Fruit fly (Drosophila melanogaster): ENCODE results near the gene kst.

The kst gene

dm6 chr3L:3348956-3349824 is 12.5 kb downstream of the kst start (continued):
- TF ChIP-seq B-H2 (GFP tag; optimal IDR thresholded peaks at IDR 0.05) (no peak), zen2 (GFP tag; IDR thresholded peaks at IDR 0.05; ENCODE audit: partially characterized antibody) (no peak), CG12236 (GFP tag; optimal IDR thresholded peaks at IDR 0.05) (no peak), tx (GFP tag; optimal IDR thresholded peaks at IDR 0.05) (no peak), CG13287 (GFP tag; IDR thresholded peaks at IDR 0.05; ENCODE audit: partially characterized antibody) (no peak), exex (tag; optimal IDR thresholded peaks at IDR 0.05) (peak; percentile 94), prd (optimal IDR thresholded peaks at IDR 0.05) (no peak), prd (GFP tag; IDR thresholded peaks at IDR 0.05) (no peak), Nf-YB (GFP tag; optimal IDR thresholded peaks at IDR 0.05) (peak; percentile 61), sima (GFP tag; optimal IDR thresholded peaks at IDR 0.05) (no peak), mld (GFP tag; IDR thresholded peaks at IDR 0.05; ENCODE audit: partially characterized antibody) (no peak), NC2α (GFP tag; optimal IDR thresholded peaks at IDR 0.05) (no peak), Atf3 (GFP tag; optimal IDR thresholded peaks at IDR 0.05) (no peak), insv (GFP tag; optimal IDR thresholded peaks at IDR 0.05) (no peak), CG2712 (tag; optimal IDR thresholded peaks at IDR 0.05) (no peak), E2f2 (GFP tag; IDR thresholded peaks at IDR 0.05) (no peak), lab (GFP tag; optimal IDR thresholded peaks at IDR 0.05) (peak; percentile 12), CG8944 (GFP tag; optimal IDR thresholded peaks at IDR 0.05) (no peak), CG15601 (tag; optimal IDR thresholded peaks at IDR 0.05) (no peak), wor (GFP tag; IDR thresholded peaks at IDR 0.05) (no peak), CG6683 (GFP tag; optimal IDR thresholded peaks at IDR 0.05) (no peak), CG6854 (GFP tag; optimal IDR thresholded peaks at IDR 0.05) (no peak), CG2678 (tag; optimal IDR thresholded peaks at IDR 0.05) (peak; percentile 22), bab2 (GFP tag; optimal IDR thresholded peaks at IDR 0.05) (no peak), Nf-YA (GFP tag; IDR thresholded peaks at IDR 0.05) (no peak), Usf (GFP tag; optimal IDR thresholded peaks at IDR 0.05) (no peak), usp (GFP tag; optimal IDR thresholded peaks at IDR 0.05) (no peak), ATbp (GFP tag; optimal IDR thresholded peaks at IDR 0.05) (no peak), CG12071 (GFP tag; optimal IDR thresholded peaks at IDR 0.05) (no peak), sd (tag; optimal IDR thresholded peaks at IDR 0.05) (peak; percentile 96), ranshi (GFP tag; IDR thresholded peaks at IDR 0.05) (no peak), CG30020 (tag; optimal IDR thresholded peaks at IDR 0.05) (no peak), CG13296 (GFP tag; optimal IDR thresholded peaks at IDR 0.05) (peak; percentile 5), NK7.1 (GFP tag; optimal IDR thresholded peaks at IDR 0.05) (no peak), ind (GFP tag; optimal IDR thresholded peaks at IDR 0.05) (no peak), yki (optimal IDR thresholded peaks at IDR 0.05) (no peak), ab (GFP tag; optimal IDR thresholded peaks at IDR 0.05) (no peak), CG30431 (GFP tag; optimal IDR thresholded peaks at IDR 0.05) (no peak), CG13123 (GFP tag; optimal IDR thresholded peaks at IDR 0.05) (no peak), CG15696 (tag; optimal IDR thresholded peaks at IDR 0.05) (no peak), HmgZ (tag; optimal IDR thresholded peaks at IDR 0.05) (no peak), ci (GFP tag; IDR thresholded peaks at IDR 0.05) (no peak), sens (GFP tag) (peak; percentile 8), Sin3A (optimal IDR thresholded peaks at IDR 0.05) (no peak), Nf-YC (tag; optimal IDR thresholded peaks at IDR 0.05) (peak; percentile 69), CG31224 (GFP tag; IDR thresholded peaks at IDR 0.05) (no peak), CG8089 (GFP tag; optimal IDR thresholded peaks at IDR 0.05) (no peak), CG12769 (tag; optimal IDR thresholded peaks at IDR 0.05) (no peak), twi (tag; optimal IDR thresholded peaks at IDR 0.05) (peak; percentile 95), CG10979 (tag; optimal IDR thresholded peaks at IDR 0.05) (no peak), Sry-δ (GFP tag; optimal IDR thresholded peaks at IDR 0.05) (no peak)
